Fruit fly (Drosophila melanogaster): Measurements from ENCODE around the gene hyx.

Gene hyx

dm6 chr3R:9027082-9027481 is 11.5 kb upstream of the hyx start:
- no peak for TF ChIP-seq dmrt93B (GFP tag; optimal IDR thresholded peaks at IDR 0.05)
- no peak for TF ChIP-seq ey (GFP tag; optimal IDR thresholded peaks at IDR 0.05)
- no peak for TF ChIP-seq CG9705 (GFP tag; optimal IDR thresholded peaks at IDR 0.05)
- TF ChIP-seq Sp1 (GFP tag; optimal IDR thresholded peaks at IDR 0.05): no peak
- TF ChIP-seq Hr83 (GFP tag; optimal IDR thresholded peaks at IDR 0.05; ENCODE audit: poor library complexity, severe bottlenecking): no peak
- TF ChIP-seq h (GFP tag; optimal IDR thresholded peaks at IDR 0.05): no peak
- TF ChIP-seq dsf (GFP tag; optimal IDR thresholded peaks at IDR 0.05; ENCODE audit: borderline replicate concordance): no peak
- no peak for TF ChIP-seq psq (GFP tag; optimal IDR thresholded peaks at IDR 0.05)
- TF ChIP-seq Vsx2 (GFP tag; optimal IDR thresholded peaks at IDR 0.05; ENCODE audit: partially characterized antibody): no peak
- no peak for TF ChIP-seq br (GFP tag; optimal IDR thresholded peaks at IDR 0.05)
- no peak for TF ChIP-seq Mio (GFP tag; optimal IDR thresholded peaks at IDR 0.05)
- TF ChIP-seq Rel (GFP tag; optimal IDR thresholded peaks at IDR 0.05): no peak
- no peak for TF ChIP-seq Rel (tag; optimal IDR thresholded peaks at IDR 0.05)
- no peak for TF ChIP-seq HLH106 (tag; optimal IDR thresholded peaks at IDR 0.05)

dm6 chr3R:9028690-9029089 is 9.9 kb upstream of the hyx start:
- no peak for TF ChIP-seq foxo (GFP tag; optimal IDR thresholded peaks at IDR 0.05)
- no peak for TF ChIP-seq rgr (GFP tag; optimal IDR thresholded peaks at IDR 0.05)
- TF ChIP-seq Mio (GFP tag; optimal IDR thresholded peaks at IDR 0.05): no peak
- no peak for TF ChIP-seq CG32264 (GFP tag; optimal IDR thresholded peaks at IDR 0.05)
- TF ChIP-seq psq (GFP tag; optimal IDR thresholded peaks at IDR 0.05): no peak
- TF ChIP-seq Hr83 (GFP tag; optimal IDR thresholded peaks at IDR 0.05; ENCODE audit: poor library complexity, severe bottlenecking): no peak
- no peak for TF ChIP-seq dl (GFP tag; optimal IDR thresholded peaks at IDR 0.05; ENCODE audit: insufficient read depth in 1 of 2, partially characterized antibody in 2 of 2)
- no peak for TF ChIP-seq dsf (GFP tag; optimal IDR thresholded peaks at IDR 0.05; ENCODE audit: borderline replicate concordance)
- TF ChIP-seq HLH106 (tag; optimal IDR thresholded peaks at IDR 0.05): no peak
- TF ChIP-seq Abd-B (GFP tag; optimal IDR thresholded peaks at IDR 0.05): no peak
- TF ChIP-seq br (GFP tag; optimal IDR thresholded peaks at IDR 0.05): no peak
- TF ChIP-seq Dfd (GFP tag; optimal IDR thresholded peaks at IDR 0.05): no peak
- no peak for TF ChIP-seq Myc (optimal IDR thresholded peaks at IDR 0.05)
- TF ChIP-seq woc (GFP tag; optimal IDR thresholded peaks at IDR 0.05): no peak
- no peak for TF ChIP-seq CG9705 (GFP tag; optimal IDR thresholded peaks at IDR 0.05)

- TF ChIP-seq Abd-B (GFP tag; optimal IDR thresholded peaks at IDR 0.05) (no peak), Rel (GFP tag; optimal IDR thresholded peaks at IDR 0.05) (no peak), Rel (tag; optimal IDR thresholded peaks at IDR 0.05) (peak; percentile 13), foxo (GFP tag; optimal IDR thresholded peaks at IDR 0.05) (no peak), CG32264 (GFP tag; optimal IDR thresholded peaks at IDR 0.05) (no peak), sage (GFP tag; optimal IDR thresholded peaks at IDR 0.05) (no peak), HLH106 (tag; optimal IDR thresholded peaks at IDR 0.05) (no peak)
Measured at dm6 chr3R:9029411-9029810, 9.1 kb upstream of the hyx start.

dm6 chr3R:9030006-9030749 is 8.4 kb upstream of the hyx start:
- TF ChIP-seq Hr83 (GFP tag; optimal IDR thresholded peaks at IDR 0.05; ENCODE audit: poor library complexity, severe bottlenecking): no peak
- no peak for TF ChIP-seq GATAd (GFP tag; optimal IDR thresholded peaks at IDR 0.05)

dm6 chr3R:9030750-9031128 is 7.8 kb upstream of the hyx start:
- TF ChIP-seq Hr83 (GFP tag; optimal IDR thresholded peaks at IDR 0.05; ENCODE audit: poor library complexity, severe bottlenecking) (no peak), CG32264 (GFP tag; optimal IDR thresholded peaks at IDR 0.05) (no peak), OdsH (GFP tag; optimal IDR thresholded peaks at IDR 0.05) (no peak), Hr78 (GFP tag; optimal IDR thresholded peaks at IDR 0.05) (no peak), brk (GFP tag; optimal IDR thresholded peaks at IDR 0.05) (no peak), sv (GFP tag; optimal IDR thresholded peaks at IDR 0.05) (no peak), tai (GFP tag; optimal IDR thresholded peaks at IDR 0.05) (no peak), N (GFP tag; optimal IDR thresholded peaks at IDR 0.05) (no peak), Jra (GFP tag; optimal IDR thresholded peaks at IDR 0.05) (no peak), pan (optimal IDR thresholded peaks at IDR 0.05) (no peak), Hnf4 (GFP tag; optimal IDR thresholded peaks at IDR 0.05) (no peak), h (GFP tag; optimal IDR thresholded peaks at IDR 0.05) (no peak), CG9705 (GFP tag; optimal IDR thresholded peaks at IDR 0.05) (no peak), ey (GFP tag; optimal IDR thresholded peaks at IDR 0.05) (no peak), Dif (GFP tag; optimal IDR thresholded peaks at IDR 0.05; ENCODE audit: partially characterized antibody) (no peak), Mio (GFP tag; optimal IDR thresholded peaks at IDR 0.05) (no peak), dmrt93B (GFP tag; optimal IDR thresholded peaks at IDR 0.05) (no peak)

Data from whole organism, wandering third instar larva.